Fruit fly (Drosophila melanogaster) S2 (cell line): ENCODE results near the gene CG43851.

Source experiments
- CG8478 ChIP-seq: fragments of >200 bp; optimal IDR thresholded peaks from 2 replicates; lab custom pipeline; 2018
- CTCF ChIP-seq, 2 experiments: fragments of >200 bp; optimal IDR thresholded peaks; 2 replicates each; lab custom pipeline; 2018

DNA sequence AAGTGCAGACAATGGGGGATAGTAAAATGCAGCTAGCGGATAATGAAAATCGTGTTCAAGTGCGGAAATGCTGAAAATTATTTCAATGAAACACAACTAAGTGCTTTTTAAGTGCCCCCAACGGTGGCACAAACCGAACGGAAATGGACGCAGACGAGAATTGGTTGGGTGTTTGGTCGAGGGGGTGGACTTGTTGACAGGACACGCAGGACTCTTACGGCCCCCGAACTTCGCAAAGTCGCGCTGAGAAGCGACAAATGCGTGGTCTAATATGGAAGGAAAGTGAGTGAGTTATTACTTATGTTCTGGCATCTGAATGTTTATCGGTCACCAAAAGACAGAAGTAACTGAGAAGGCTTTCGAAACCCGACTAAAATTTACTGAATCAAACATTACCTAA lies 5.1 kb downstream of the CG43851 start, which contains the start of gene Prosbeta4R1:
- TF ChIP-seq CG8478 (lab: Kevin White, UChicago): no peak
- no peak for TF ChIP-seq CTCF (optimal IDR thresholded peaks at IDR 0.05; lab: Kevin White, UChicago)
